Fruit fly (Drosophila melanogaster): ENCODE measurements around the gene CG6793.

- TF ChIP-seq Pif1A (GFP tag; optimal IDR thresholded peaks at IDR 0.05) (no peak), CG8301 (tag; optimal IDR thresholded peaks at IDR 0.05) (no peak), CG15710 (tag; optimal IDR thresholded peaks at IDR 0.05) (no peak), D1 (tag; optimal IDR thresholded peaks at IDR 0.05) (no peak), EcR (GFP tag; optimal IDR thresholded peaks at IDR 0.05) (no peak), CG17806 (tag; optimal IDR thresholded peaks at IDR 0.05) (no peak), CG14655 (GFP tag; optimal IDR thresholded peaks at IDR 0.05) (no peak)
Measured at dm6 chr3L:11997959-11998358, 44.2 kb upstream of the CG6793 start, which contains the start of gene Grip163.

Measured in whole organism, pupa.